Worm (Caenorhabditis elegans): ENCODE measurements around the gene nhr-95.
"Not testable (repeated sequence)": the region's sequence is repeated elsewhere in the genome, so short reads cannot be mapped to it uniquely, and the experiment has no call there.

ce11 chrV:19101589-19102201 is 19.3 kb upstream of the nhr-95 start, which contains the start of gene zhp-4:
- TF ChIP-seq ama-1 (optimal IDR thresholded peaks at IDR 0.05); ztf-4 (tag; optimal IDR thresholded peaks at IDR 0.05); egl-27 (tag; optimal IDR thresholded peaks at IDR 0.05); nhr-237 (tag; optimal IDR thresholded peaks at IDR 0.05); mdl-1 (tag; optimal IDR thresholded peaks at IDR 0.05); nhr-25 (tag; optimal IDR thresholded peaks at IDR 0.05); ztf-11 (tag; optimal IDR thresholded peaks at IDR 0.05); zag-1 (tag; optimal IDR thresholded peaks at IDR 0.05); dmd-4 (tag; optimal IDR thresholded peaks at IDR 0.05): not testable (repeated sequence)

Measured in whole organism, L2 larva.